Worm (Caenorhabditis elegans) whole organism, L3 larva: ENCODE data around the gene C18H7.7.

Experiments
- ceh-82 ChIP-seq: fragments of 150-350 bp; optimal IDR thresholded peaks from 2 replicates; lab custom pipeline; 2014; ENCODE audit warnings: missing biosample characterization, missing genetic modification characterization
- elt-2 ChIP-seq: sonication (generic microtip); optimal IDR thresholded peaks from 2 replicates; lab custom pipeline; 2016; ENCODE audit warnings: missing genetic modification reagents, mild to moderate bottlenecking, missing genetic modification characterization, missing compliant biosample characterization
- lin-39 ChIP-seq: fragments of 150-350 bp; optimal IDR thresholded peaks from 2 replicates; lab custom pipeline; 2018; ENCODE audit warnings: missing biosample characterization, missing genetic modification reagents, missing genetic modification characterization
- tbx-2 ChIP-seq: sonication (generic microtip); optimal IDR thresholded peaks from 2 replicates; lab custom pipeline; 2016; ENCODE audit warnings: mild to moderate bottlenecking, missing genetic modification characterization, missing compliant biosample characterization
- zag-1 ChIP-seq: fragments of 150-350 bp; optimal IDR thresholded peaks from 2 replicates; lab custom pipeline; 2014; ENCODE audit warnings: missing biosample characterization, missing genetic modification characterization

DNA sequence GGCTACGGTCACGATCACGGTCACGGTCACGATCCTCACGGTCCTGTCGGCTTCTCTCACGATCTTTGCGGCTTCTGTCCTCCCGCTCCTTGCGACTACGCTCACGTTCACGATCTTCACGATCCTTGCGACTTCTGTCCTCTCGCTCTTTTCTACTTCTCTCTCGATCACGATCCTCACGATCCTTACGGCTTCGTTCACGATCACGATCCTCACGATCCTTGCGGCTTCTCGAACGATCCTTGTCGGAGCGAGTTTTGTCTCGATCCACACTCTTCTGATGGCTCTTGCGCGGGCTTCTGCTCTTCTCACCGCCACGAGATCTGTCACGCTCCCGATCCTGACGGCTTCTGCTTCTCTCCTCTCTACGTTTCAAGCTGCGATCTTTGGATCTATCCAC is 15.7 kb downstream of the C18H7.7 start:
- TF ChIP-seq ceh-82 (tag; lab: Kevin White, UChicago) (no peak), lin-39 (no peak), tbx-2 (tag; lab: Kevin White, UChicago) (no peak), zag-1 (tag; lab: Kevin White, UChicago) (no peak), elt-2 (no peak)
